Fruit fly (Drosophila melanogaster): ENCODE data around the gene Pits.

Pits gene

dm6 chrX:12600802-12601793 is 18.1 kb upstream of the Pits start:
- TF ChIP-seq CG8119 (GFP tag; IDR thresholded peaks at IDR 0.05) (no peak), CG4318 (GFP tag; optimal IDR thresholded peaks at IDR 0.05) (no peak), CG6854 (GFP tag; optimal IDR thresholded peaks at IDR 0.05) (no peak), CG6163 (GFP tag; IDR thresholded peaks at IDR 0.05) (no peak), Blimp-1 (GFP tag; optimal IDR thresholded peaks at IDR 0.05) (no peak), CG6276 (GFP tag; optimal IDR thresholded peaks at IDR 0.05) (no peak), Lpt (GFP tag; optimal IDR thresholded peaks at IDR 0.05) (no peak), Eip93F (GFP tag; optimal IDR thresholded peaks at IDR 0.05) (no peak), achi (GFP tag; optimal IDR thresholded peaks at IDR 0.05) (no peak), Ets21C (GFP tag; optimal IDR thresholded peaks at IDR 0.05) (no peak), Eip78C (GFP tag) (no peak), CG31627 (GFP tag; optimal IDR thresholded peaks at IDR 0.05) (no peak), CG32006 (GFP tag; optimal IDR thresholded peaks at IDR 0.05) (no peak), Ets96B (tag; optimal IDR thresholded peaks at IDR 0.05) (no peak), Hr4 (GFP tag; optimal IDR thresholded peaks at IDR 0.05) (no peak)

dm6 chrX:12596353-12597107 is 13.5 kb upstream of the Pits start:
- TF ChIP-seq esn (GFP tag; optimal IDR thresholded peaks at IDR 0.05) (peak; percentile 68), CG8319 (GFP tag; optimal IDR thresholded peaks at IDR 0.05) (no peak), Smox (GFP tag; optimal IDR thresholded peaks at IDR 0.05) (no peak), net (GFP tag; optimal IDR thresholded peaks at IDR 0.05) (peak; percentile 36), fkh (GFP tag; optimal IDR thresholded peaks at IDR 0.05) (peak; percentile 18), CG6276 (GFP tag; optimal IDR thresholded peaks at IDR 0.05) (peak; percentile 63), CG34406 (GFP tag; optimal IDR thresholded peaks at IDR 0.05) (peak; percentile 67), Ets21C (GFP tag; optimal IDR thresholded peaks at IDR 0.05) (no peak), CG6163 (GFP tag; IDR thresholded peaks at IDR 0.05) (peak; percentile 63; the same call in 2 of the 3 replicates), CG9139 (GFP tag; optimal IDR thresholded peaks at IDR 0.05) (no peak), Eip93F (GFP tag; optimal IDR thresholded peaks at IDR 0.05) (no peak), CG8119 (GFP tag; IDR thresholded peaks at IDR 0.05) (peak; percentile 65), CG3032 (tag; optimal IDR thresholded peaks at IDR 0.05) (peak; percentile 11), CG16779 (tag; optimal IDR thresholded peaks at IDR 0.05) (peak; percentile 69), CG11762 (GFP tag; optimal IDR thresholded peaks at IDR 0.05; ENCODE audit: insufficient read depth) (no peak), CG15336 (GFP tag; IDR thresholded peaks at IDR 0.05) (0 out of 2 replicates have a peak, but pooled peaks have one; percentile 13), spab (GFP tag; optimal IDR thresholded peaks at IDR 0.05) (no peak), pdm3 (GFP tag; optimal IDR thresholded peaks at IDR 0.05) (no peak), Lpt (GFP tag; optimal IDR thresholded peaks at IDR 0.05) (peak; percentile 53), fd59A (GFP tag; optimal IDR thresholded peaks at IDR 0.05) (no peak), topi (GFP tag; optimal IDR thresholded peaks at IDR 0.05) (peak; percentile 80), CG8632 (GFP tag; optimal IDR thresholded peaks at IDR 0.05) (peak; percentile 58), Hr39 (GFP tag; optimal IDR thresholded peaks at IDR 0.05) (no peak), vri (GFP tag; optimal IDR thresholded peaks at IDR 0.05) (peak; percentile 79), fd85E (GFP tag; optimal IDR thresholded peaks at IDR 0.05) (no peak), CG6792 (GFP tag; optimal IDR thresholded peaks at IDR 0.05) (peak; percentile 52), svp (GFP tag) (peak; percentile 98), Sox14 (GFP tag; optimal IDR thresholded peaks at IDR 0.05) (peak; percentile 7), cyc (GFP tag; optimal IDR thresholded peaks at IDR 0.05) (no peak), Blimp-1 (GFP tag; optimal IDR thresholded peaks at IDR 0.05) (peak; percentile 66), Gug (GFP tag; IDR thresholded peaks at IDR 0.05) (no peak), eg (GFP tag; IDR thresholded peaks at IDR 0.05) (peak; percentile 59; the same call in 2 of the 3 replicates), CG6854 (GFP tag; optimal IDR thresholded peaks at IDR 0.05) (peak; percentile 90), Ets96B (tag; optimal IDR thresholded peaks at IDR 0.05) (peak; percentile 11), lz (GFP tag; optimal IDR thresholded peaks at IDR 0.05) (peak; percentile 29), Sox15 (GFP tag; optimal IDR thresholded peaks at IDR 0.05) (no peak), CG11902 (GFP tag; optimal IDR thresholded peaks at IDR 0.05) (no peak)

Data from whole organism, prepupa.